Worm (Caenorhabditis elegans): ENCODE measurements around the gene gfl-1.

Gene gfl-1

ce11 chrIV:11474067-11474466 lies 47.0 kb upstream of the gfl-1 start (continued):
- TF ChIP-seq rec-8 (tag; optimal IDR thresholded peaks at IDR 0.05) (peak; percentile 76 to 97), snpc-3.4 (tag; optimal IDR thresholded peaks at IDR 0.05) (peak; percentile 84), F39B2.1 (GFP tag; IDR thresholded peaks at IDR 0.05) (peak; percentile 40; the same call in 1 of the 2 replicates), C17E4.6 (GFP tag; IDR thresholded peaks at IDR 0.05) (peak; percentile 78; the same call in 1 of the 2 replicates), let-607 (tag; optimal IDR thresholded peaks at IDR 0.05) (peak; percentile 56 to 66), cebp-1 (GFP tag; IDR thresholded peaks at IDR 0.05) (no peak), cebp-1 (tag; optimal IDR thresholded peaks at IDR 0.05) (peak; percentile 84), dpff-1 (tag; optimal IDR thresholded peaks at IDR 0.05) (peak; percentile 63), nfyb-1 (GFP tag; IDR thresholded peaks at IDR 0.05) (peak; percentile 90), B0261.1 (tag; optimal IDR thresholded peaks at IDR 0.05) (peak; percentile 87), ZK185.1 (tag; optimal IDR thresholded peaks at IDR 0.05; ENCODE audit: poor library complexity, severe bottlenecking) (peak; percentile 94), madf-3 (GFP tag; IDR thresholded peaks at IDR 0.05) (0 out of 2 replicates have a peak, but pooled peaks have one; percentile 44), pbrm-1 (GFP tag; IDR thresholded peaks at IDR 0.05) (peak; percentile 75; the same call in 1 of the 2 replicates), tbx-9 (tag; optimal IDR thresholded peaks at IDR 0.05; ENCODE audit: borderline replicate concordance) (peak; percentile 53), rcor-1 (GFP tag; IDR thresholded peaks at IDR 0.05) (peak; percentile 86), ets-4 (GFP tag; optimal IDR thresholded peaks at IDR 0.05) (peak; percentile 93), lsy-27 (tag; optimal IDR thresholded peaks at IDR 0.05; ENCODE audit: borderline replicate concordance, insufficient read depth) (peak; percentile 88), sea-2 (GFP tag; IDR thresholded peaks at IDR 0.05) (peak; percentile 76; the same call in 1 of the 2 replicates), lin-54 (GFP tag; optimal IDR thresholded peaks at IDR 0.05) (peak; percentile 83), aptf-2 (GFP tag; conservative IDR thresholded peaks at IDR 0.05) (0 out of 2 replicates have a peak, but pooled peaks have one; percentile 7), unc-62 (GFP tag; optimal IDR thresholded peaks at IDR 0.05) (no peak), Y53F4B.3 (GFP tag; IDR thresholded peaks at IDR 0.05) (no peak), zfh-2 (GFP tag; conservative IDR thresholded peaks at IDR 0.05) (peak; percentile 90), madf-8 (GFP tag; conservative IDR thresholded peaks at IDR 0.05) (0 out of 2 replicates have a peak, but pooled peaks have one; percentile 16), unc-130 (GFP tag; optimal IDR thresholded peaks at IDR 0.05) (peak; percentile 79), atf-7 (tag; optimal IDR thresholded peaks at IDR 0.05) (peak; percentile 79), B0019.2 (GFP tag; conservative IDR thresholded peaks at IDR 0.05) (peak; percentile 70), athp-1 (tag; optimal IDR thresholded peaks at IDR 0.05) (peak; percentile 95), ztf-18 (tag; optimal IDR thresholded peaks at IDR 0.05) (peak; percentile 83), somi-1 (GFP tag; optimal IDR thresholded peaks at IDR 0.05) (peak; percentile 79), rpc-1 (optimal IDR thresholded peaks at IDR 0.05) (peak; percentile 75), rpc-1 (tag; optimal IDR thresholded peaks at IDR 0.05) (peak; percentile 95), gei-17 (GFP tag; optimal IDR thresholded peaks at IDR 0.05) (peak; percentile 51), nfya-1 (tag; optimal IDR thresholded peaks at IDR 0.05; ENCODE audit: borderline replicate concordance, insufficient read depth) (no peak), hmg-1.2 (GFP tag; IDR thresholded peaks at IDR 0.05) (peak; percentile 79), him-1 (tag; optimal IDR thresholded peaks at IDR 0.05) (peak; percentile 72), ceh-79 (tag; optimal IDR thresholded peaks at IDR 0.05) (peak; percentile 99), Y56A3A.18 (GFP tag; IDR thresholded peaks at IDR 0.05) (peak; percentile 90), hlh-26 (GFP tag; conservative IDR thresholded peaks at IDR 0.05) (no peak), dox-1 (GFP tag; IDR thresholded peaks at IDR 0.05) (peak; percentile 91), tbp1 (GFP tag; optimal IDR thresholded peaks at IDR 0.05) (peak; percentile 97)
